Fruit fly (Drosophila melanogaster) whole organism, larva: ENCODE results near the gene betaggt-I.
A peak's percentile ranks its signal among the peaks of the same experiment; 100 is the strongest.

Experiments
- noc ChIP-seq: fragments of 200-800 bp; sonication (Bioruptor generic); optimal IDR thresholded peaks from 3 replicates; lab custom pipeline; 2019; ENCODE audit warnings: missing biosample characterization, mild to moderate bottlenecking, missing genetic modification characterization, moderate library complexity

betaggt-I gene

dm6 chr2L:4976988-4977551 lies 31.7 kb downstream of the betaggt-I start, which contains the start of the genes Gmd and CG3792:
TSS of gene Gmd (minus strand) at chr2L:4977023.
TSS of gene CG3792 (plus strand) at chr2L:4977312.
- TF ChIP-seq noc (tag; lab: Kevin White, UChicago) = peak; percentile 87

- no peak for TF ChIP-seq noc (tag; lab: Kevin White, UChicago)
Measured at dm6 chr2L:4979138-4979537, 33.8 kb downstream of the betaggt-I start, which contains the start of gene CG8891. TSS of gene CG8891 (minus strand) at chr2L:4979379.

- peak; percentile 98 for TF ChIP-seq noc (tag; lab: Kevin White, UChicago)
Measured at dm6 chr2L:4981278-4981966, 36.0 kb downstream of the betaggt-I start, which contains the start of the genes CG8892 and CG34126. TSS of gene CG8892 (minus strand) at chr2L:4981592. TSS of gene CG34126 (plus strand) at chr2L:4981614.

dm6 chr2L:4982098-4982646 lies 36.8 kb downstream of the betaggt-I start:
- TF ChIP-seq noc (tag; lab: Kevin White, UChicago) = no peak

- no peak for TF ChIP-seq noc (tag; lab: Kevin White, UChicago)
Measured at dm6 chr2L:4995010-4995836, 49.8 kb downstream of the betaggt-I start.

- TF ChIP-seq noc (tag; lab: Kevin White, UChicago) = no peak
Measured at dm6 chr2L:4995837-4996136, 50.4 kb downstream of the betaggt-I start.

dm6 chr2L:4996283-4996922 lies 51.0 kb downstream of the betaggt-I start:
- no peak for TF ChIP-seq noc (tag; lab: Kevin White, UChicago)

- TF ChIP-seq noc (tag; lab: Kevin White, UChicago) = peak; percentile 96
Measured at dm6 chr2L:4997401-4998259, 52.3 kb downstream of the betaggt-I start.
